Worm (Caenorhabditis elegans) whole organism, midembryonic: ENCODE measurements around the gene col-94.

ENCODE experiments used
- T22C8.4 ChIP-seq: fragments of 200-800 bp; sonication (Bioruptor generic); IDR thresholded peaks from 2 replicates; pipeline ENCODE4 v1.3.6; 2022; ENCODE audit warnings: missing genetic modification characterization, missing compliant biosample characterization
- cog-1 ChIP-seq: sonication (generic microtip); optimal IDR thresholded peaks from 2 replicates; lab custom pipeline; 2016; ENCODE audit warnings: missing genetic modification characterization, missing compliant biosample characterization
- flt-1 ChIP-seq: fragments of 200-800 bp; sonication (Bioruptor generic); IDR thresholded peaks from 2 replicates; pipeline ENCODE4 v1.3.6; 2022; ENCODE audit warnings: missing genetic modification characterization, missing compliant biosample characterization
- ztf-23 ChIP-seq: fragments of 200-800 bp; sonication (Bioruptor generic); IDR thresholded peaks from 2 replicates; pipeline ENCODE4 v1.3.6; 2022; ENCODE audit warnings: missing genetic modification reagents, missing genetic modification characterization, missing compliant biosample characterization

DNA sequence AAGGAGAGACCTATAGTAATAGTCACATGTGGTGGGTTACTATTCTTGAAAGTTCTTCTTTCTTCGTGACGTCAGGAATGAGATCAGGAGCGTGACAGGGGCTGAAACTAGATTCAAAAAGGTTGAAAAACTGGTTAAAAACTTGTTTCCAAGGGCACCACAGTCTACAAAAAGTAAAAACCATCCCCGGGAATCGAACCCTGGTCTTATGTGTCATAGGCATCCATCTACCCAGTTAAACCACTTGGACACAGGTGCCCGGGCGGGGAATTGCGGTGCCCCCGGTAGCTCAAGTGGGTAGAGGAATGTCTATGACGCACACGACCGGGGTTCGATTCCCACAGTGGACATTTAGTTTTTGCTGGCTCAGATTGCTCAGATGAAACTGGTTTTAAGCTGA lies 30.4 kb downstream of the col-94 start:
- TF ChIP-seq cog-1 (no peak), flt-1 (no peak), ztf-23 (GFP tag; lab: Robert Waterston, UW) (no peak), T22C8.4 (GFP tag; lab: Robert Waterston, UW) (no peak)
